Worm (Caenorhabditis elegans): ENCODE measurements around the gene W02G9.4.

- TF ChIP-seq T22C8.4 (GFP tag; IDR thresholded peaks at IDR 0.05) (no peak), tab-1 (GFP tag; IDR thresholded peaks at IDR 0.05) (no peak), ztf-23 (GFP tag; IDR thresholded peaks at IDR 0.05) (no peak), klf-2 (GFP tag; conservative IDR thresholded peaks at IDR 0.05) (no peak), flt-1 (GFP tag; IDR thresholded peaks at IDR 0.05) (no peak)
These were observed 42.9 kb upstream of the W02G9.4 start for ce11 chrV:2623765-2624164.

Measured in whole organism, midembryonic.